Worm (Caenorhabditis elegans) whole organism, mixed stage, embryonic: ENCODE results near the gene frm-7.

ENCODE experiments used
- M03D4.4 ChIP-seq: sonication (generic microtip); optimal IDR thresholded peaks from 2 replicates; lab custom pipeline; 2017; ENCODE audit warnings: mild to moderate bottlenecking, missing genetic modification characterization, missing compliant biosample characterization
- blmp-1 ChIP-seq: fragments of 150-350 bp; optimal IDR thresholded peaks from 2 replicates; lab custom pipeline; 2014; ENCODE audit warnings: missing biosample characterization, missing genetic modification characterization
- ceh-39 ChIP-seq: fragments of 150-350 bp; optimal IDR thresholded peaks from 2 replicates; lab custom pipeline; 2014; ENCODE audit warnings: missing biosample characterization, missing genetic modification characterization
- ceh-43 ChIP-seq: fragments of 200-800 bp; sonication (Bioruptor generic); optimal IDR thresholded peaks from 2 replicates; lab custom pipeline; 2018; ENCODE audit warnings: mild to moderate bottlenecking, missing genetic modification characterization, moderate library complexity, missing compliant biosample characterization
- ceh-83 ChIP-seq: fragments of 200-800 bp; sonication (Bioruptor generic); optimal IDR thresholded peaks from 2 replicates; lab custom pipeline; 2018; ENCODE audit warnings: mild to moderate bottlenecking, missing genetic modification characterization, missing compliant biosample characterization
- ces-1 ChIP-seq: fragments of 150-350 bp; optimal IDR thresholded peaks from 2 replicates; lab custom pipeline; 2014; ENCODE audit warnings: missing biosample characterization, missing genetic modification reagents, missing genetic modification characterization
- cnd-1 ChIP-seq: fragments of 200-800 bp; sonication (Bioruptor generic); optimal IDR thresholded peaks from 2 replicates; lab custom pipeline; 2018; ENCODE audit warnings: mild to moderate bottlenecking, missing genetic modification characterization, missing compliant biosample characterization
- drap-1 ChIP-seq: fragments of 200-800 bp; sonication (Bioruptor generic); optimal IDR thresholded peaks from 3 replicates; lab custom pipeline; 2018; ENCODE audit warnings: mild to moderate bottlenecking, missing genetic modification characterization, missing compliant biosample characterization
- elt-1 ChIP-seq: sonication (generic microtip); optimal IDR thresholded peaks from 2 replicates; lab custom pipeline; 2017; ENCODE audit warnings: missing genetic modification characterization, mild to moderate bottlenecking, missing compliant biosample characterization, antibody characterized with exemption, moderate library complexity, borderline replicate concordance; ENCODE audit not compliant: insufficient read depth
- elt-3 ChIP-seq: fragments of 150-350 bp; optimal IDR thresholded peaks from 2 replicates; lab custom pipeline; 2014; ENCODE audit warnings: missing biosample characterization, missing genetic modification characterization
- flh-1 ChIP-seq: fragments of 200-800 bp; sonication (Bioruptor generic); optimal IDR thresholded peaks from 2 replicates; lab custom pipeline; 2018; ENCODE audit warnings: mild to moderate bottlenecking, missing genetic modification characterization, moderate library complexity, missing compliant biosample characterization
- ham-2 ChIP-seq: fragments of 200-800 bp; sonication (Bioruptor generic); optimal IDR thresholded peaks from 2 replicates; lab custom pipeline; 2018; ENCODE audit warnings: mild to moderate bottlenecking, missing genetic modification characterization, missing compliant biosample characterization
- hlh-1 ChIP-seq: fragments of 150-350 bp; optimal IDR thresholded peaks from 2 replicates; lab custom pipeline; 2014; ENCODE audit warnings: missing biosample characterization, missing genetic modification reagents, missing genetic modification characterization
- lin-13 ChIP-seq: fragments of 150-350 bp; optimal IDR thresholded peaks from 2 replicates; lab custom pipeline; 2014; ENCODE audit warnings: missing biosample characterization, missing genetic modification characterization
- lin-32 ChIP-seq: fragments of 200-800 bp; sonication (Bioruptor generic); optimal IDR thresholded peaks from 2 replicates; lab custom pipeline; 2018; ENCODE audit warnings: mild to moderate bottlenecking, missing genetic modification characterization, missing compliant biosample characterization
- lsy-2 ChIP-seq: fragments of 150-350 bp; optimal IDR thresholded peaks from 2 replicates; lab custom pipeline; 2014; ENCODE audit warnings: missing biosample characterization, missing genetic modification characterization
- mab-5 ChIP-seq: fragments of 150-350 bp; optimal IDR thresholded peaks from 2 replicates; lab custom pipeline; 2014; ENCODE audit warnings: missing biosample characterization, missing genetic modification characterization
- mep-1 ChIP-seq: fragments of 150-350 bp; optimal IDR thresholded peaks from 2 replicates; lab custom pipeline; 2017; ENCODE audit warnings: missing biosample characterization, missing genetic modification reagents, missing genetic modification characterization, inconsistent platforms
- mls-2 ChIP-seq: sonication (generic microtip); optimal IDR thresholded peaks from 2 replicates; lab custom pipeline; 2016; ENCODE audit warnings: mild to moderate bottlenecking, missing genetic modification characterization, moderate library complexity, missing compliant biosample characterization
- nhr-12 ChIP-seq: fragments of 150-350 bp; optimal IDR thresholded peaks from 2 replicates; lab custom pipeline; 2014; ENCODE audit warnings: missing biosample characterization, missing genetic modification characterization
- nhr-2 ChIP-seq: fragments of 150-350 bp; optimal IDR thresholded peaks from 2 replicates; lab custom pipeline; 2014; ENCODE audit warnings: missing biosample characterization, missing genetic modification characterization
- nhr-237 ChIP-seq: fragments of 150-350 bp; optimal IDR thresholded peaks from 2 replicates; lab custom pipeline; 2014; ENCODE audit warnings: missing biosample characterization, missing genetic modification characterization
- nhr-28 ChIP-seq: fragments of 150-350 bp; optimal IDR thresholded peaks from 2 replicates; lab custom pipeline; 2014; ENCODE audit warnings: missing biosample characterization, missing genetic modification characterization
- pha-4 ChIP-seq: fragments of 150-350 bp; optimal IDR thresholded peaks from 2 replicates; lab custom pipeline; 2018; ENCODE audit warnings: missing biosample characterization, missing genetic modification reagents, missing genetic modification characterization
- sem-2 ChIP-seq: fragments of 200-800 bp; sonication (Bioruptor generic); optimal IDR thresholded peaks from 2 replicates; lab custom pipeline; 2018; ENCODE audit warnings: mild to moderate bottlenecking, missing genetic modification characterization, missing compliant biosample characterization
- snpc-4 ChIP-seq: fragments of 150-350 bp; optimal IDR thresholded peaks from 2 replicates; lab custom pipeline; 2014; ENCODE audit warnings: missing biosample characterization, missing genetic modification characterization
- sptf-1 ChIP-seq: sonication (generic microtip); optimal IDR thresholded peaks from 2 replicates; lab custom pipeline; 2017; ENCODE audit warnings: mild to moderate bottlenecking, missing genetic modification characterization, moderate library complexity, missing compliant biosample characterization
- unc-120 ChIP-seq: sonication (generic microtip); optimal IDR thresholded peaks from 2 replicates; lab custom pipeline; 2017; ENCODE audit warnings: missing genetic modification characterization, missing compliant biosample characterization; ENCODE audit not compliant: poor library complexity, severe bottlenecking
- unc-39 ChIP-seq: fragments of 150-350 bp; optimal IDR thresholded peaks from 2 replicates; lab custom pipeline; 2014; ENCODE audit warnings: missing biosample characterization, missing genetic modification characterization
- unc-62 ChIP-seq: fragments of 150-350 bp; optimal IDR thresholded peaks from 2 replicates; lab custom pipeline; 2014; ENCODE audit warnings: missing biosample characterization, missing genetic modification reagents, missing genetic modification characterization
- ztf-11 ChIP-seq: fragments of 150-350 bp; optimal IDR thresholded peaks from 2 replicates; lab custom pipeline; 2014; ENCODE audit warnings: missing biosample characterization, missing genetic modification characterization

Gene frm-7

DNA sequence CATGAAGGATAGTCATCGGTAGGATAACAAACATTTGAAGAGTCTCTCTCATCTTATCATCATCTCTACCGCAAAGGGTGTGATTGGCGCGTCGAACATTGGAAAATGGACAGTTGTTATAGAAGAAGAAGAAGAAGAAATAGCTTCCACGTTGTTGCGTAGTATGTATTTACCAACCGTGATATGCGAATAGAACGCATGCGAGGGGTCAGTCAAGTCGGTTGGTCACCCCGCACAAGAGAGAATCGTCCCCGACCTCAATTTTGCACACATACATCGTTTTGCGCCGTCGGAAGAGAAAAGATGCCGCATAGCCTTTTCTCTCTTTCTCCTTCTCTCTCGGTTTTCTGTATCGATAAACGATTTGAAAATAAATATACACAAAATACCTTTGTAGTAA is 7.3 kb upstream of the frm-7 start:
- no peak for TF ChIP-seq lin-13 (tag; lab: Kevin White, UChicago)
- TF ChIP-seq unc-39 (tag; lab: Kevin White, UChicago): no peak
- no peak for TF ChIP-seq snpc-4 (tag; lab: Kevin White, UChicago)
- TF ChIP-seq ces-1 (GFP tag; lab: Kevin White, UChicago): no peak
- no peak for TF ChIP-seq nhr-2 (tag; lab: Kevin White, UChicago)
- TF ChIP-seq lin-32 (GFP tag; lab: Kevin White, UChicago): no peak
- TF ChIP-seq mep-1 (tag; lab: Kevin White, UChicago): no peak
- TF ChIP-seq hlh-1 (tag; lab: Kevin White, UChicago): no peak
- no peak for TF ChIP-seq ceh-39 (tag; lab: Kevin White, UChicago)
- TF ChIP-seq ham-2 (GFP tag; lab: Kevin White, UChicago): peak; percentile 30
- no peak for TF ChIP-seq sem-2
- TF ChIP-seq unc-62 (GFP tag; lab: Kevin White, UChicago): no peak
- no peak for TF ChIP-seq nhr-12 (tag; lab: Kevin White, UChicago)
- TF ChIP-seq elt-1: peak; percentile 49
- TF ChIP-seq pha-4 (tag; lab: Kevin White, UChicago): peak; percentile 8

DNA sequence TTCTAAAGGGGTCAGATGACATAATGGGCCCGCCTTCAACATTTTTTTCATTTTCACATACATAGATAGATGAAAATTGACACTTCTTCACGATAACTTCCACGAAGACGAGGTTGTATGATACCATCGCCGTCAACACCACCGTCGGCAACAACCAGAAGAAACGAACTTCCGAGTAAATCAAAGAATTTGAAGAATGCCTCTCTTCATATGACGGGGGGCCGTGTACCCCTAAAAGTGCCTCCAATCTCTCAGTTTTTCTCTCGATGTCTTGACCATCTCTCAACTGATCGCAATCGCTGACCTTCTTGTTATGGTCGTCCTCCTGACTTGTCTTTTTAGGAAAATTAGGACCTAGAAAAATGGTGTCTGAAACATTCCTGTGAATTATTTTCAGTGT is 6.8 kb upstream of the frm-7 start:
- TF ChIP-seq drap-1 (GFP tag; lab: Kevin White, UChicago): no peak
- TF ChIP-seq cnd-1 (tag; lab: Kevin White, UChicago): no peak
- no peak for TF ChIP-seq ceh-43 (GFP tag; lab: Kevin White, UChicago)
- no peak for TF ChIP-seq ztf-11 (tag; lab: Kevin White, UChicago)
- TF ChIP-seq ceh-83 (GFP tag; lab: Kevin White, UChicago): no peak
- TF ChIP-seq pha-4 (tag; lab: Kevin White, UChicago): no peak
- TF ChIP-seq lin-32 (GFP tag; lab: Kevin White, UChicago): no peak
- no peak for TF ChIP-seq blmp-1 (tag; lab: Kevin White, UChicago)
- no peak for TF ChIP-seq ces-1 (GFP tag; lab: Kevin White, UChicago)
- no peak for TF ChIP-seq M03D4.4
- no peak for TF ChIP-seq nhr-28
- TF ChIP-seq sptf-1 (tag; lab: Kevin White, UChicago): no peak
- no peak for TF ChIP-seq nhr-237 (tag; lab: Kevin White, UChicago)
- TF ChIP-seq ham-2 (GFP tag; lab: Kevin White, UChicago): no peak
- TF ChIP-seq elt-3 (tag; lab: Kevin White, UChicago): no peak
- TF ChIP-seq hlh-1 (tag; lab: Kevin White, UChicago): no peak
- no peak for TF ChIP-seq mls-2 (tag; lab: Kevin White, UChicago)
- TF ChIP-seq nhr-2 (tag; lab: Kevin White, UChicago): no peak
- TF ChIP-seq flh-1 (GFP tag; lab: Kevin White, UChicago): no peak
- TF ChIP-seq unc-120: no peak

- no peak for TF ChIP-seq lin-32 (GFP tag; lab: Kevin White, UChicago)
- TF ChIP-seq unc-39 (tag; lab: Kevin White, UChicago): no peak
- TF ChIP-seq mls-2 (tag; lab: Kevin White, UChicago): no peak
- TF ChIP-seq hlh-1 (tag; lab: Kevin White, UChicago): no peak
- TF ChIP-seq lin-13 (tag; lab: Kevin White, UChicago): no peak
- TF ChIP-seq blmp-1 (tag; lab: Kevin White, UChicago): no peak
- TF ChIP-seq ham-2 (GFP tag; lab: Kevin White, UChicago): no peak
- no peak for TF ChIP-seq mab-5 (tag; lab: Kevin White, UChicago)
- TF ChIP-seq sem-2: no peak
Measured at ce11 chrV:12296122-12296521, 6.2 kb upstream of the frm-7 start.

ce11 chrV:12296794-12297193 is 5.5 kb upstream of the frm-7 start:
- TF ChIP-seq flh-1 (GFP tag; lab: Kevin White, UChicago) (no peak), elt-1 (peak; percentile 46)

ce11 chrV:12298184-12298583 is 4.1 kb upstream of the frm-7 start:
- TF ChIP-seq ceh-83 (GFP tag; lab: Kevin White, UChicago) (no peak), unc-39 (tag; lab: Kevin White, UChicago) (no peak), nhr-2 (tag; lab: Kevin White, UChicago) (no peak), lsy-2 (tag; lab: Kevin White, UChicago) (no peak), snpc-4 (tag; lab: Kevin White, UChicago) (no peak), ham-2 (GFP tag; lab: Kevin White, UChicago) (no peak), nhr-12 (tag; lab: Kevin White, UChicago) (no peak), unc-120 (no peak), hlh-1 (tag; lab: Kevin White, UChicago) (no peak)
